Worm (Caenorhabditis elegans) whole organism, late embryonic: ENCODE data around the gene ncx-5.

ENCODE experiments used
- C08G9.2 ChIP-seq: sonication (generic microtip); optimal IDR thresholded peaks from 2 replicates; lab custom pipeline; 2016; ENCODE audit warnings: mild to moderate bottlenecking, missing genetic modification characterization, moderate library complexity, missing compliant biosample characterization
- C38D4.7 ChIP-seq: fragments of 200-800 bp; sonication (Bioruptor generic); optimal IDR thresholded peaks from 2 replicates; lab custom pipeline; 2018; ENCODE audit warnings: mild to moderate bottlenecking, missing genetic modification characterization, moderate library complexity, missing compliant biosample characterization
- T23F11.4 ChIP-seq: fragments of 200-800 bp; sonication (Bioruptor generic); optimal IDR thresholded peaks from 2 replicates; lab custom pipeline; 2018; ENCODE audit warnings: mild to moderate bottlenecking, missing genetic modification characterization, missing compliant biosample characterization
- Y22D7AL.16 ChIP-seq: sonication (generic microtip); optimal IDR thresholded peaks from 2 replicates; lab custom pipeline; 2016; ENCODE audit warnings: missing genetic modification characterization, missing compliant biosample characterization
- ahr-1 ChIP-seq: sonication (generic microtip); optimal IDR thresholded peaks from 2 replicates; lab custom pipeline; 2016; ENCODE audit warnings: missing genetic modification characterization, missing compliant biosample characterization
- ama-1 ChIP-seq: fragments of 150-350 bp; optimal IDR thresholded peaks from 2 replicates; lab custom pipeline; 2014
- ceh-14 ChIP-seq: sonication (generic microtip); optimal IDR thresholded peaks from 2 replicates; lab custom pipeline; 2016; ENCODE audit warnings: missing genotype, missing genetic modification characterization, missing compliant biosample characterization
- ceh-18 ChIP-seq: sonication (generic microtip); optimal IDR thresholded peaks from 2 replicates; lab custom pipeline; 2016; ENCODE audit warnings: missing genetic modification characterization, missing compliant biosample characterization
- ceh-22 ChIP-seq: sonication (generic microtip); optimal IDR thresholded peaks from 2 replicates; lab custom pipeline; 2017; ENCODE audit warnings: missing biosample characterization, missing genetic modification characterization
- ceh-24 ChIP-seq: sonication (generic microtip); optimal IDR thresholded peaks from 2 replicates; lab custom pipeline; 2016; ENCODE audit warnings: mild to moderate bottlenecking, missing genetic modification characterization, missing compliant biosample characterization
- ceh-30 ChIP-seq: fragments of 150-350 bp; optimal IDR thresholded peaks from 2 replicates; lab custom pipeline; 2014; ENCODE audit warnings: missing biosample characterization, missing genetic modification characterization
- ceh-45 ChIP-seq: fragments of 200-800 bp; sonication (Bioruptor generic); IDR thresholded peaks from 2 replicates; pipeline ENCODE4 v1.3.6; 2022; ENCODE audit warnings: missing genetic modification reagents, missing genetic modification characterization, missing compliant biosample characterization
- ceh-6 ChIP-seq: fragments of 200-800 bp; sonication (Bioruptor generic); optimal IDR thresholded peaks from 2 replicates; lab custom pipeline; 2018; ENCODE audit warnings: mild to moderate bottlenecking, missing genetic modification characterization, missing compliant biosample characterization
- ceh-9 ChIP-seq: sonication (generic microtip); optimal IDR thresholded peaks from 2 replicates; lab custom pipeline; 2016; ENCODE audit warnings: mild to moderate bottlenecking, missing genetic modification characterization, inconsistent platforms, missing compliant biosample characterization
- che-1 ChIP-seq: sonication (generic microtip); optimal IDR thresholded peaks from 2 replicates; lab custom pipeline; 2016; ENCODE audit warnings: mild to moderate bottlenecking, missing genetic modification characterization, missing compliant biosample characterization
- dmd-4 ChIP-seq: sonication (generic microtip); optimal IDR thresholded peaks from 2 replicates; lab custom pipeline; 2016; ENCODE audit warnings: borderline replicate concordance, missing genetic modification characterization, missing compliant biosample characterization
- dve-1 ChIP-seq: sonication (generic microtip); optimal IDR thresholded peaks from 2 replicates; lab custom pipeline; 2017; ENCODE audit warnings: antibody characterized with exemption, mild to moderate bottlenecking, missing genetic modification characterization, missing compliant biosample characterization
- elt-4 ChIP-seq: sonication (generic microtip); optimal IDR thresholded peaks from 2 replicates; lab custom pipeline; 2016; ENCODE audit warnings: missing genetic modification characterization, missing compliant biosample characterization
- ets-4 ChIP-seq: sonication (generic microtip); optimal IDR thresholded peaks from 2 replicates; lab custom pipeline; 2016; ENCODE audit warnings: missing genetic modification characterization, missing compliant biosample characterization
- fax-1 ChIP-seq: sonication (generic microtip); optimal IDR thresholded peaks from 2 replicates; lab custom pipeline; 2016; ENCODE audit warnings: missing genotype, missing genetic modification characterization, missing compliant biosample characterization
- fkh-10 ChIP-seq: fragments of 150-350 bp; optimal IDR thresholded peaks from 2 replicates; lab custom pipeline; 2014; ENCODE audit warnings: missing biosample characterization, missing genetic modification reagents, missing genetic modification characterization
- fkh-6 ChIP-seq: sonication (generic microtip); optimal IDR thresholded peaks from 2 replicates; lab custom pipeline; 2016; ENCODE audit warnings: missing genetic modification characterization, missing compliant biosample characterization
- gmeb-2 ChIP-seq: sonication (generic microtip); optimal IDR thresholded peaks from 2 replicates; lab custom pipeline; 2016; ENCODE audit warnings: missing genetic modification characterization, inconsistent platforms, missing compliant biosample characterization
- hlh-13 ChIP-seq: fragments of 200-800 bp; sonication (Bioruptor generic); optimal IDR thresholded peaks from 2 replicates; lab custom pipeline; 2018; ENCODE audit warnings: mild to moderate bottlenecking, missing genetic modification characterization, missing compliant biosample characterization
- hlh-15 ChIP-seq: sonication (generic microtip); optimal IDR thresholded peaks from 2 replicates; lab custom pipeline; 2016; ENCODE audit warnings: missing genetic modification characterization, missing compliant biosample characterization
- hlh-6 ChIP-seq: sonication (generic microtip); optimal IDR thresholded peaks from 2 replicates; lab custom pipeline; 2016; ENCODE audit warnings: missing genotype, missing genetic modification characterization, missing compliant biosample characterization
- hlh-8 ChIP-seq: sonication (generic microtip); optimal IDR thresholded peaks from 2 replicates; lab custom pipeline; 2016; ENCODE audit warnings: missing genotype, missing genetic modification characterization, missing compliant biosample characterization
- lim-6 ChIP-seq: sonication (generic microtip); optimal IDR thresholded peaks from 2 replicates; lab custom pipeline; 2016; ENCODE audit warnings: missing genetic modification characterization, missing compliant biosample characterization
- lin-11 ChIP-seq: fragments of 200-800 bp; sonication (Bioruptor generic); optimal IDR thresholded peaks from 2 replicates; lab custom pipeline; 2018; ENCODE audit warnings: mild to moderate bottlenecking, missing genetic modification characterization, missing compliant biosample characterization
- madf-2 ChIP-seq: sonication (generic microtip); optimal IDR thresholded peaks from 2 replicates; lab custom pipeline; 2017; ENCODE audit warnings: missing genetic modification characterization, missing compliant biosample characterization
- nfya-1 ChIP-seq: sonication (generic microtip); optimal IDR thresholded peaks from 2 replicates; lab custom pipeline; 2017; ENCODE audit warnings: missing genetic modification characterization, mild to moderate bottlenecking, missing compliant biosample characterization, antibody characterized with exemption, moderate library complexity
- nhr-232 ChIP-seq: sonication (generic microtip); optimal IDR thresholded peaks from 2 replicates; lab custom pipeline; 2016; ENCODE audit warnings: missing genetic modification characterization, missing compliant biosample characterization
- npax-4 ChIP-seq: sonication (generic microtip); optimal IDR thresholded peaks from 2 replicates; lab custom pipeline; 2016; ENCODE audit warnings: missing genetic modification characterization, missing compliant biosample characterization
- odd-2 ChIP-seq: sonication (generic microtip); optimal IDR thresholded peaks from 2 replicates; lab custom pipeline; 2017; ENCODE audit warnings: antibody characterized with exemption, mild to moderate bottlenecking, missing genetic modification characterization, missing compliant biosample characterization
- pag-3 ChIP-seq: sonication (generic microtip); optimal IDR thresholded peaks from 2 replicates; lab custom pipeline; 2016; ENCODE audit warnings: missing compliant biosample characterization, missing genetic modification characterization, borderline replicate concordance
- pat-9 ChIP-seq: fragments of 200-800 bp; sonication (Bioruptor generic); optimal IDR thresholded peaks from 2 replicates; lab custom pipeline; 2018; ENCODE audit warnings: mild to moderate bottlenecking, missing genetic modification characterization, moderate library complexity, missing compliant biosample characterization
- pax-1 ChIP-seq: fragments of 150-350 bp; optimal IDR thresholded peaks from 2 replicates; lab custom pipeline; 2014; ENCODE audit warnings: missing biosample characterization, missing genetic modification characterization
- pha-2 ChIP-seq: sonication (generic microtip); optimal IDR thresholded peaks from 2 replicates; lab custom pipeline; 2017; ENCODE audit warnings: mild to moderate bottlenecking, missing genetic modification characterization, missing compliant biosample characterization
- pqm-1 ChIP-seq: sonication (generic microtip); optimal IDR thresholded peaks from 2 replicates; lab custom pipeline; 2016; ENCODE audit warnings: missing genetic modification characterization, missing compliant biosample characterization
- pros-1 ChIP-seq: fragments of 150-350 bp; optimal IDR thresholded peaks from 2 replicates; lab custom pipeline; 2014; ENCODE audit warnings: missing biosample characterization, missing genetic modification reagents, missing genetic modification characterization
- rnt-1 ChIP-seq: sonication (generic microtip); optimal IDR thresholded peaks from 2 replicates; lab custom pipeline; 2016; ENCODE audit warnings: missing genetic modification characterization, missing compliant biosample characterization
- sdc-2 ChIP-seq: sonication (generic microtip); optimal IDR thresholded peaks from 2 replicates; lab custom pipeline; 2016; ENCODE audit warnings: missing genotype, missing genetic modification characterization, missing compliant biosample characterization
- sox-2 ChIP-seq: fragments of 200-800 bp; sonication (Bioruptor generic); IDR thresholded peaks from 2 replicates; pipeline ENCODE4 v1.3.6; 2022; ENCODE audit warnings: missing genetic modification reagents, missing genetic modification characterization, missing compliant biosample characterization
- ttx-3 ChIP-seq: sonication (generic microtip); optimal IDR thresholded peaks from 2 replicates; lab custom pipeline; 2016; ENCODE audit warnings: missing genetic modification reagents, missing genetic modification characterization, missing compliant biosample characterization
- unc-3 ChIP-seq, 2 experiments: fragments of 200-800 bp in 1 of 2; sonication (Bioruptor generic) in 1 of 2; sonication (generic microtip) in 1 of 2; conservative IDR thresholded peaks in 1 of 2; optimal IDR thresholded peaks in 1 of 2; 2 replicates each; pipeline versions ENCODE4 v1.3.6 to Lab custom; 2016 to 2022; ENCODE audit warnings: missing compliant biosample characterization in 2 of 2, missing genetic modification characterization in 2 of 2, missing genetic modification reagents in 1 of 2
- unc-42 ChIP-seq: sonication (generic microtip); optimal IDR thresholded peaks from 2 replicates; lab custom pipeline; 2016; ENCODE audit warnings: missing genotype, missing genetic modification characterization, missing compliant biosample characterization
- unc-55 ChIP-seq: sonication (generic microtip); optimal IDR thresholded peaks from 2 replicates; lab custom pipeline; 2017; ENCODE audit warnings: missing biosample characterization, missing genetic modification reagents, missing genetic modification characterization
- unc-86 ChIP-seq: sonication (generic microtip); optimal IDR thresholded peaks from 2 replicates; lab custom pipeline; 2016; ENCODE audit warnings: missing genetic modification characterization, missing compliant biosample characterization
- zip-5 ChIP-seq: sonication (generic microtip); optimal IDR thresholded peaks from 2 replicates; lab custom pipeline; 2016; ENCODE audit warnings: missing genetic modification characterization, missing compliant biosample characterization
- ztf-16 ChIP-seq: sonication (generic microtip); optimal IDR thresholded peaks from 2 replicates; lab custom pipeline; 2017; ENCODE audit warnings: missing genetic modification characterization, missing compliant biosample characterization

The ncx-5 gene

DNA sequence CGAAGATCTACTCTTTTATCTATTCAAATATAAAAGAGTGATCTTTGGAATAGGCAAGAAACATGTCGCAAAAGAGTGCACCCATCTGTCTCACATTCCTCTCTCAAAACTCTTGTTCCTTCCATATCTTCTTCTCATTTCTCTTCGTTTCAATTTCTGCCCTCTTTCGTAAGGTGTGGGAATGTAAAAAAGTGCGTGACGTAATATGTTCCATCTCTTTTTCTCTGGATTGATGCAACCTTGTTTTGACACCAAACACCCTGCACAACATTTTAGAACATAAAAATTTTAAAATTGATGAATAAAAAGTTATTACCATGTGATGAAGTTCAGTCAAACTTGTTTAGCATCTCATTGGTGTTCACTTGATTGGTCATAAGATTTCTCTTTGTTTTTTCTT lies 22.8 kb downstream of the ncx-5 start:
- no peak for TF ChIP-seq pqm-1 (tag; lab: Kevin White, UChicago)
- TF ChIP-seq dve-1 (tag; lab: Kevin White, UChicago), result no peak
- no peak for TF ChIP-seq unc-42 (tag; lab: Kevin White, UChicago)
- TF ChIP-seq C38D4.7 (GFP tag; lab: Kevin White, UChicago), result no peak
- no peak for TF ChIP-seq hlh-6 (tag; lab: Kevin White, UChicago)
- TF ChIP-seq ceh-45, result no peak
- no peak for TF ChIP-seq ceh-6 (GFP tag; lab: Kevin White, UChicago)
- TF ChIP-seq hlh-15 (tag; lab: Kevin White, UChicago), result no peak
- TF ChIP-seq unc-55 (GFP tag; lab: Kevin White, UChicago), result no peak
- no peak for TF ChIP-seq fax-1 (tag; lab: Kevin White, UChicago)
- no peak for TF ChIP-seq fkh-6
- no peak for TF ChIP-seq dmd-4 (tag; lab: Kevin White, UChicago)
- TF ChIP-seq pha-2 (tag; lab: Kevin White, UChicago), result no peak
- TF ChIP-seq T23F11.4 (GFP tag; lab: Kevin White, UChicago), result no peak
- TF ChIP-seq odd-2, result no peak
- TF ChIP-seq lin-11, result no peak
- no peak for TF ChIP-seq hlh-8 (tag; lab: Kevin White, UChicago)
- no peak for TF ChIP-seq pros-1 (tag; lab: Kevin White, UChicago)

DNA sequence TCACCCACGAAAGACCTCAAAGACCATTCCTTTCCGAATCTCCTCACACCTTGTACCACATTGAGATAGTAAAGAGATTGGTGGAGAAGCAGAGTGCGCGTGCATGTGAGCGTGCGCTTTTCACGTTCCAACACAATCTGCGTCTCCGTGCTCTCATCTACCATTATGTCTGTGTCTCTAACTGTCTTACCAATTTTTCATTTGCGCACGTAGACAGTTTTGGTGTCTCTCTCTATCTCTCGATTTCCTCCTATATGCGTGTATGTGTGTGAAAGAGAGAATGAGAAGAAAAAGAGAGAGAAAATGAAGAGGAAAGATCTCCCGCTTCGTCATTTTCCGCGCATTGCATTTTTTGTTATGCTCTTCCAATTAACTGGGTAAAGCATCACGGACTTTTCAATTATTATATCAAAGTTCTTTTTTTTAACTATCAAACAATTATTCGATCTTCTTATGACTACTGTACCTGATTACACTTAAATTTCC lies 23.2 kb downstream of the ncx-5 start:
- TF ChIP-seq ceh-18 (tag; lab: Kevin White, UChicago), result peak; percentile 95
- no peak for TF ChIP-seq odd-2
- TF ChIP-seq sdc-2 (tag; lab: Kevin White, UChicago), result peak; percentile 63
- TF ChIP-seq gmeb-2, result no peak
- no peak for TF ChIP-seq ceh-9
- no peak for TF ChIP-seq npax-4 (tag; lab: Kevin White, UChicago)
- peak; percentile 89 for TF ChIP-seq dve-1 (tag; lab: Kevin White, UChicago)
- TF ChIP-seq Y22D7AL.16, result no peak
- TF ChIP-seq che-1 (tag; lab: Kevin White, UChicago), result no peak
- peak; percentile 41 for TF ChIP-seq lim-6 (tag; lab: Kevin White, UChicago)
- no peak for TF ChIP-seq ahr-1 (tag; lab: Kevin White, UChicago)
- no peak for TF ChIP-seq ama-1 (lab: Kevin White, UChicago)
- no peak for TF ChIP-seq pag-3
- TF ChIP-seq nhr-232 (tag; lab: Kevin White, UChicago), result no peak
- TF ChIP-seq C38D4.7 (GFP tag; lab: Kevin White, UChicago), result no peak
- TF ChIP-seq ceh-24 (tag; lab: Kevin White, UChicago), result no peak
- no peak for TF ChIP-seq madf-2 (tag; lab: Kevin White, UChicago)
- peak; percentile 50 for TF ChIP-seq ceh-14 (tag; lab: Kevin White, UChicago)
- TF ChIP-seq unc-86 (tag; lab: Kevin White, UChicago), result no peak
- TF ChIP-seq fkh-10 (GFP tag; lab: Kevin White, UChicago), result no peak
- no peak for TF ChIP-seq pat-9 (tag; lab: Kevin White, UChicago)
- peak; percentile 35 for TF ChIP-seq C08G9.2 (tag; lab: Kevin White, UChicago)
- TF ChIP-seq nfya-1 (tag; lab: Kevin White, UChicago), result peak; percentile 96
- TF ChIP-seq ceh-45, result no peak
- TF ChIP-seq hlh-15 (tag; lab: Kevin White, UChicago), result no peak
- TF ChIP-seq elt-4 (tag; lab: Kevin White, UChicago), result no peak
- TF ChIP-seq rnt-1 (tag; lab: Kevin White, UChicago), result peak; percentile 80
- peak; percentile 45 for TF ChIP-seq ceh-30 (tag; lab: Kevin White, UChicago)
- TF ChIP-seq ceh-22, result peak; percentile 12
- no peak for TF ChIP-seq zip-5
- TF ChIP-seq T23F11.4 (GFP tag; lab: Kevin White, UChicago), result peak; percentile 2
- peak; percentile 88 for TF ChIP-seq pax-1 (tag; lab: Kevin White, UChicago)
- no peak for TF ChIP-seq dmd-4 (tag; lab: Kevin White, UChicago)
- TF ChIP-seq sox-2 (GFP tag; lab: Robert Waterston, UW), result peak; percentile 8; the same call in 1 of the 2 replicates
- TF ChIP-seq ttx-3, result no peak
- no peak for TF ChIP-seq hlh-13 (GFP tag; lab: Kevin White, UChicago)
- TF ChIP-seq fkh-6, result peak; percentile 46
- peak; percentile 58 for TF ChIP-seq ztf-16 (tag; lab: Kevin White, UChicago)
- no peak for TF ChIP-seq pha-2 (tag; lab: Kevin White, UChicago)
- no peak for TF ChIP-seq unc-3 (GFP tag; conservative IDR thresholded peaks at IDR 0.05; lab: Robert Waterston, UW)
- no peak for TF ChIP-seq unc-3 (tag; optimal IDR thresholded peaks at IDR 0.05; lab: Kevin White, UChicago)
- TF ChIP-seq ets-4 (tag; lab: Kevin White, UChicago), result peak; percentile 64
